Fruit fly (Drosophila melanogaster) whole organism, wandering third instar larva: Measurements from ENCODE around the gene fln.

Experiments used
- CG32264 ChIP-seq: fragments of 200-800 bp; sonication (Bioruptor generic); optimal IDR thresholded peaks from 2 replicates; lab custom pipeline; 2016; ENCODE audit warnings: missing biosample characterization, missing genetic modification characterization
- CG9705 ChIP-seq: fragments of 200-800 bp; sonication (Bioruptor generic); optimal IDR thresholded peaks from 2 replicates; lab custom pipeline; 2018; ENCODE audit warnings: missing biosample characterization, mild to moderate bottlenecking, missing genetic modification characterization
- CrebA ChIP-seq: fragments of 200-800 bp; sonication (Bioruptor generic); optimal IDR thresholded peaks from 2 replicates; lab custom pipeline; 2016; ENCODE audit warnings: missing biosample characterization, mild to moderate bottlenecking, missing genetic modification characterization, borderline replicate concordance
- Dfd ChIP-seq: fragments of >200 bp; optimal IDR thresholded peaks from 2 replicates; lab custom pipeline; 2017; ENCODE audit warnings: missing biosample characterization, missing genetic modification characterization
- GATAd ChIP-seq: sonication (Bioruptor generic); optimal IDR thresholded peaks from 2 replicates; lab custom pipeline; 2016; ENCODE audit warnings: missing biosample characterization, missing genetic modification characterization
- Hr78 ChIP-seq: fragments of >200 bp; optimal IDR thresholded peaks from 2 replicates; lab custom pipeline; 2017; ENCODE audit warnings: missing biosample characterization, missing genetic modification characterization
- Hr83 ChIP-seq: fragments of 200-300 bp; sonication (Bioruptor generic); optimal IDR thresholded peaks from 2 replicates; lab custom pipeline; 2016; ENCODE audit warnings: missing biosample characterization, mild to moderate bottlenecking, missing genetic modification characterization, moderate library complexity; ENCODE audit not compliant: poor library complexity, severe bottlenecking
- Jra ChIP-seq: sonication (Bioruptor generic); optimal IDR thresholded peaks from 2 replicates; lab custom pipeline; 2016; ENCODE audit warnings: missing biosample characterization, missing genetic modification characterization
- Mio ChIP-seq: sonication (Bioruptor generic); optimal IDR thresholded peaks from 2 replicates; lab custom pipeline; 2016; ENCODE audit warnings: missing biosample characterization, missing genetic modification characterization
- Myc ChIP-seq: fragments of >200 bp; optimal IDR thresholded peaks from 2 replicates; lab custom pipeline; 2017
- Sp1 ChIP-seq: fragments of 200-800 bp; sonication (Bioruptor generic); optimal IDR thresholded peaks from 3 replicates; lab custom pipeline; 2019; ENCODE audit warnings: missing biosample characterization, mild to moderate bottlenecking, missing genetic modification characterization, moderate library complexity
- Vsx2 ChIP-seq: fragments of 200-300, 225-300 bp; sonication (Bioruptor generic); optimal IDR thresholded peaks from 2 replicates; lab custom pipeline; 2018; ENCODE audit warnings: missing biosample characterization, missing genetic modification characterization; ENCODE audit not compliant: partially characterized antibody
- brk ChIP-seq: fragments of 200-800 bp; sonication (Bioruptor generic); optimal IDR thresholded peaks from 2 replicates; lab custom pipeline; 2016; ENCODE audit warnings: missing biosample characterization, mild to moderate bottlenecking, missing genetic modification characterization
- dmrt93B ChIP-seq: fragments of 200-800 bp; sonication (Bioruptor generic); optimal IDR thresholded peaks from 2 replicates; lab custom pipeline; 2018; ENCODE audit warnings: missing biosample characterization, mild to moderate bottlenecking, missing genetic modification characterization
- dsf ChIP-seq: sonication (Bioruptor generic); optimal IDR thresholded peaks from 2 replicates; lab custom pipeline; 2016; ENCODE audit warnings: missing biosample characterization, missing genetic modification characterization, borderline replicate concordance
- ey ChIP-seq: fragments of 200-800 bp; sonication (Bioruptor generic); optimal IDR thresholded peaks from 2 replicates; lab custom pipeline; 2016; ENCODE audit warnings: missing biosample characterization, missing genetic modification characterization
- foxo ChIP-seq, 2 experiments: fragments of 200-800 bp; sonication (Bioruptor generic); optimal IDR thresholded peaks; 2 replicates in 1 of 2; 3 replicates in 1 of 2; lab custom pipeline; 2016 to 2017; ENCODE audit warnings: missing biosample characterization in 2 of 2, missing genetic modification characterization in 2 of 2
- fru ChIP-seq: fragments of 200-800 bp; sonication (Bioruptor generic); optimal IDR thresholded peaks from 3 replicates; lab custom pipeline; 2016; ENCODE audit warnings: missing biosample characterization, mild to moderate bottlenecking, missing genetic modification characterization
- h ChIP-seq: fragments of 200-800 bp; sonication (Bioruptor generic); optimal IDR thresholded peaks from 3 replicates; lab custom pipeline; 2016; ENCODE audit warnings: missing biosample characterization, mild to moderate bottlenecking, missing genetic modification characterization
- jim ChIP-seq: fragments of 175-275, 200-325 bp; sonication (Bioruptor generic); optimal IDR thresholded peaks from 2 replicates; lab custom pipeline; 2016; ENCODE audit warnings: missing biosample characterization, mild to moderate bottlenecking, missing genetic modification characterization
- pan ChIP-seq: fragments of >200 bp; optimal IDR thresholded peaks from 2 replicates; lab custom pipeline; 2017
- psq ChIP-seq: fragments of 200-800 bp; sonication (Bioruptor generic); optimal IDR thresholded peaks from 3 replicates; lab custom pipeline; 2017; ENCODE audit warnings: missing biosample characterization, mild to moderate bottlenecking, missing genetic modification characterization, moderate library complexity
- rgr ChIP-seq: fragments of 200-800 bp; sonication (Bioruptor generic); optimal IDR thresholded peaks from 3 replicates; lab custom pipeline; 2016; ENCODE audit warnings: missing biosample characterization, mild to moderate bottlenecking, missing genetic modification characterization
- sv ChIP-seq: fragments of 200-800 bp; sonication (Bioruptor generic); optimal IDR thresholded peaks from 3 replicates; lab custom pipeline; 2016; ENCODE audit warnings: missing biosample characterization, missing genetic modification characterization
- tai ChIP-seq: sonication (Bioruptor generic); optimal IDR thresholded peaks from 2 replicates; lab custom pipeline; 2016; ENCODE audit warnings: missing biosample characterization, missing genetic modification characterization
- woc ChIP-seq: sonication (Bioruptor generic); optimal IDR thresholded peaks from 2 replicates; lab custom pipeline; 2016; ENCODE audit warnings: missing biosample characterization, mild to moderate bottlenecking, missing genetic modification characterization

Gene fln

dm6 chr3L:20002482-20003234, 11.6 kb upstream of the fln start, which contains the start of gene CG7668 (continued):
- TF ChIP-seq CrebA (GFP tag; lab: Kevin White, UChicago) (peak; percentile 63), CG9705 (GFP tag; lab: Kevin White, UChicago) (peak; percentile 89), Mio (no peak), dsf (GFP tag; lab: Kevin White, UChicago) (peak; percentile 69)

- TF ChIP-seq fru (GFP tag; lab: Kevin White, UChicago) (peak; percentile 41), CG32264 (GFP tag; lab: Kevin White, UChicago) (no peak), woc (peak; percentile 56)
Measured at dm6 chr3L:20000878-20001640, 10.0 kb upstream of the fln start.

dm6 chr3L:20000081-20000736, 9.2 kb upstream of the fln start, which contains the start of the genes Tom20 and Gabat:
Gene Tom20, plus strand, starts transcription at chr3L:20000644.
Gene Gabat, minus strand, starts transcription at chr3L:20000686.
- no peak for TF ChIP-seq Vsx2
- TF ChIP-seq Jra (GFP tag; lab: Kevin White, UChicago): no peak
- no peak for TF ChIP-seq jim
- no peak for TF ChIP-seq psq (GFP tag; lab: Kevin White, UChicago)
- TF ChIP-seq dsf (GFP tag; lab: Kevin White, UChicago): no peak
- TF ChIP-seq CG32264 (GFP tag; lab: Kevin White, UChicago): no peak
- TF ChIP-seq Myc (lab: Kevin White, UChicago): no peak
- no peak for TF ChIP-seq CG9705 (GFP tag; lab: Kevin White, UChicago)
- no peak for TF ChIP-seq woc
- no peak for TF ChIP-seq GATAd (GFP tag; lab: Kevin White, UChicago)
- no peak for TF ChIP-seq CrebA (GFP tag; lab: Kevin White, UChicago)
- no peak for TF ChIP-seq rgr (GFP tag; lab: Kevin White, UChicago)
- no peak for TF ChIP-seq pan (lab: Kevin White, UChicago)
- no peak for TF ChIP-seq Hr78 (GFP tag; lab: Kevin White, UChicago)
- TF ChIP-seq Dfd (GFP tag; lab: Kevin White, UChicago): no peak
- no peak for TF ChIP-seq sv
- TF ChIP-seq brk (GFP tag; lab: Kevin White, UChicago): no peak
- TF ChIP-seq h: no peak
- TF ChIP-seq Mio: no peak

- no peak for TF ChIP-seq Sp1 (GFP tag; lab: Kevin White, UChicago)
- TF ChIP-seq ey (GFP tag; lab: Kevin White, UChicago): no peak
- TF ChIP-seq dsf (GFP tag; lab: Kevin White, UChicago): no peak
- no peak for TF ChIP-seq dmrt93B (GFP tag; lab: Kevin White, UChicago)
Measured at dm6 chr3L:19994015-19994414, 3.0 kb upstream of the fln start.

dm6 chr3L:19991714-19992231, 753 bp upstream of the fln start, which contains the start of the genes CG7646 and Nca:
Gene CG7646, plus strand, starts transcription at chr3L:19991887.
Gene Nca, plus strand, starts transcription at chr3L:19991887.
- TF ChIP-seq h (peak; percentile 29), CG9705 (GFP tag; lab: Kevin White, UChicago) (peak; percentile 22), brk (GFP tag; lab: Kevin White, UChicago) (peak; percentile 30), Dfd (GFP tag; lab: Kevin White, UChicago) (no peak), tai (GFP tag; lab: Kevin White, UChicago) (peak; percentile 5), foxo (GFP tag; optimal IDR thresholded peaks at IDR 0.05; lab: Kevin White, UChicago) (no peak), Jra (GFP tag; lab: Kevin White, UChicago) (peak; percentile 46), Hr83 (GFP tag; lab: Kevin White, UChicago) (peak; percentile 3)
